Fruit fly (Drosophila melanogaster) whole organism, embryonic: ENCODE results near the gene CG42827.

ENCODE experiments used
- Atf-2 ChIP-seq: fragments of 200-800 bp; sonication (Bioruptor generic); optimal IDR thresholded peaks from 2 replicates; lab custom pipeline; 2016; ENCODE audit warnings: missing biosample characterization, missing genetic modification characterization
- CG10147 ChIP-seq: fragments of 200-800 bp; sonication (Bioruptor generic); optimal IDR thresholded peaks from 2 replicates; lab custom pipeline; 2019; ENCODE audit warnings: missing biosample characterization, mild to moderate bottlenecking, missing genetic modification characterization, moderate library complexity
- CG10321 ChIP-seq: fragments of 200-800 bp; sonication (Bioruptor generic); IDR thresholded peaks from 2 replicates; pipeline ENCODE4 v1.3.6; 2022; ENCODE audit warnings: missing biosample characterization, missing genetic modification characterization
- CG10979 ChIP-seq: fragments of 200-800 bp; sonication (Bioruptor generic); optimal IDR thresholded peaks from 2 replicates; lab custom pipeline; 2018; ENCODE audit warnings: missing biosample characterization, mild to moderate bottlenecking, missing genetic modification characterization, moderate library complexity
- CG11247 ChIP-seq: fragments of 200-800 bp; sonication (Bioruptor generic); IDR thresholded peaks from 2 replicates; pipeline ENCODE4 v1.3.6; 2022; ENCODE audit warnings: missing biosample characterization, missing genetic modification characterization
- CG12219 ChIP-seq: fragments of 200-800 bp; sonication (Bioruptor generic); optimal IDR thresholded peaks from 3 replicates; lab custom pipeline; 2018; ENCODE audit warnings: missing biosample characterization, mild to moderate bottlenecking, missing genetic modification characterization
- CG12942 ChIP-seq: fragments of 200-800 bp; sonication (Bioruptor generic); optimal IDR thresholded peaks from 3 replicates; lab custom pipeline; 2016; ENCODE audit warnings: missing biosample characterization, missing genetic modification characterization
- CG14014 ChIP-seq: fragments of 200-800 bp; sonication (Bioruptor generic); IDR thresholded peaks from 2 replicates; pipeline ENCODE4 v1.3.6; 2022; ENCODE audit warnings: missing biosample characterization, missing genetic modification characterization
- CG14860 ChIP-seq: fragments of 200-800 bp; sonication (Bioruptor generic); IDR thresholded peaks from 3 replicates; pipeline ENCODE4 v1.3.6; 2022; ENCODE audit warnings: missing biosample characterization, missing genetic modification characterization; ENCODE audit not compliant: partially characterized antibody
- CG16815 ChIP-seq: fragments of 200-800 bp; sonication (Bioruptor generic); optimal IDR thresholded peaks from 3 replicates; lab custom pipeline; 2017; ENCODE audit warnings: missing biosample characterization, mild to moderate bottlenecking, missing genetic modification characterization
- CG17385 ChIP-seq: fragments of 200-800 bp; sonication (Bioruptor generic); optimal IDR thresholded peaks from 3 replicates; lab custom pipeline; 2018; ENCODE audit warnings: missing biosample characterization, mild to moderate bottlenecking, missing genetic modification characterization
- CG17802 ChIP-seq: fragments of 200-800 bp; sonication (Bioruptor generic); optimal IDR thresholded peaks from 2 replicates; lab custom pipeline; 2018; ENCODE audit warnings: missing biosample characterization, mild to moderate bottlenecking, missing genetic modification characterization, moderate library complexity
- CG18764 ChIP-seq: fragments of 200-800 bp; sonication (Bioruptor generic); optimal IDR thresholded peaks from 3 replicates; lab custom pipeline; 2016; ENCODE audit warnings: missing biosample characterization, missing genetic modification characterization
- CG3838 ChIP-seq: fragments of 200-800 bp; sonication (Bioruptor generic); optimal IDR thresholded peaks from 3 replicates; lab custom pipeline; 2016; ENCODE audit warnings: missing biosample characterization, missing genetic modification characterization
- CG4328 ChIP-seq: fragments of 200-800 bp; sonication (Bioruptor generic); optimal IDR thresholded peaks from 3 replicates; lab custom pipeline; 2017; ENCODE audit warnings: missing biosample characterization, missing genetic modification reagents, missing genetic modification characterization
- CG4820 ChIP-seq: fragments of 200-800 bp; sonication (Bioruptor generic); optimal IDR thresholded peaks from 3 replicates; lab custom pipeline; 2016; ENCODE audit warnings: missing biosample characterization, missing genetic modification characterization
- CG6689 ChIP-seq: fragments of 200-800 bp; sonication (Bioruptor generic); IDR thresholded peaks from 2 replicates; pipeline ENCODE4 v1.3.6; 2022; ENCODE audit warnings: missing biosample characterization, missing genetic modification characterization
- CG7372 ChIP-seq: fragments of 200-800 bp; sonication (Bioruptor generic); IDR thresholded peaks from 2 replicates; pipeline ENCODE4 v1.3.6; 2022; ENCODE audit warnings: missing biosample characterization, missing genetic modification characterization
- CG7987 ChIP-seq: fragments of 200-800 bp; sonication (Bioruptor generic); optimal IDR thresholded peaks from 2 replicates; lab custom pipeline; 2018; ENCODE audit warnings: missing biosample characterization, mild to moderate bottlenecking, missing genetic modification characterization, moderate library complexity
- CG8281 ChIP-seq: fragments of 200-800 bp; sonication (Bioruptor generic); optimal IDR thresholded peaks from 2 replicates; lab custom pipeline; 2018; ENCODE audit warnings: missing biosample characterization, mild to moderate bottlenecking, missing genetic modification characterization, moderate library complexity
- CG8765 ChIP-seq: fragments of 200-800 bp; sonication (Bioruptor generic); IDR thresholded peaks from 2 replicates; pipeline ENCODE4 v1.3.6; 2022; ENCODE audit warnings: missing biosample characterization, missing genetic modification characterization
- Dad ChIP-seq: fragments of 200-800 bp; sonication (Bioruptor generic); optimal IDR thresholded peaks from 3 replicates; lab custom pipeline; 2016; ENCODE audit warnings: missing biosample characterization, missing genetic modification characterization
- Dip3 ChIP-seq: fragments of 200-800 bp; sonication (Bioruptor generic); optimal IDR thresholded peaks from 3 replicates; lab custom pipeline; 2016; ENCODE audit warnings: missing biosample characterization, missing genetic modification characterization
- Dref ChIP-seq: fragments of 200-800 bp; sonication (Bioruptor generic); IDR thresholded peaks from 2 replicates; pipeline ENCODE4 v1.3.6; 2022; ENCODE audit warnings: missing biosample characterization, missing genetic modification characterization
- Drgx ChIP-seq: fragments of 200-800 bp; sonication (Bioruptor generic); IDR thresholded peaks from 2 replicates; pipeline ENCODE4 v1.3.6; 2022; ENCODE audit warnings: missing biosample characterization, missing genetic modification characterization
- ERR ChIP-seq: fragments of 200-800 bp; sonication (Bioruptor generic); optimal IDR thresholded peaks from 2 replicates; lab custom pipeline; 2016; ENCODE audit warnings: missing biosample characterization, missing genetic modification characterization
- H2.0 ChIP-seq: fragments of 200-800 bp; sonication (Bioruptor generic); IDR thresholded peaks from 2 replicates; pipeline ENCODE4 v1.3.6; 2022; ENCODE audit warnings: missing biosample characterization, missing genetic modification characterization
- HmgD ChIP-seq: fragments of 200-800 bp; sonication (Bioruptor generic); optimal IDR thresholded peaks from 3 replicates; lab custom pipeline; 2016; ENCODE audit warnings: missing biosample characterization, missing genetic modification characterization
- Mes4 ChIP-seq: fragments of 200-800 bp; sonication (Bioruptor generic); optimal IDR thresholded peaks from 2 replicates; lab custom pipeline; 2016; ENCODE audit warnings: missing biosample characterization, missing genetic modification characterization
- PHDP ChIP-seq: fragments of 200-800 bp; sonication (Bioruptor generic); optimal IDR thresholded peaks from 3 replicates; lab custom pipeline; 2018; ENCODE audit warnings: missing biosample characterization, mild to moderate bottlenecking, missing genetic modification characterization, moderate library complexity
- Rfx ChIP-seq: fragments of 200-800 bp; sonication (Bioruptor generic); IDR thresholded peaks from 2 replicates; pipeline ENCODE4 v1.3.6; 2022; ENCODE audit warnings: missing biosample characterization, missing genetic modification characterization
- Rx ChIP-seq: fragments of 200-800 bp; sonication (Bioruptor generic); IDR thresholded peaks from 2 replicates; pipeline ENCODE4 v1.3.6; 2022; ENCODE audit warnings: missing biosample characterization, missing genetic modification characterization
- Trl ChIP-seq, 3 experiments: fragments of >200 bp in 2 of 3; fragments of 200-800 bp in 1 of 3; sonication (Bioruptor generic) in 1 of 3; optimal IDR thresholded peaks; 2 replicates in 1 of 3; 3 replicates in 2 of 3; lab custom pipeline; 2016 to 2017; ENCODE audit warnings: missing biosample characterization in 1 of 3, missing genetic modification characterization in 1 of 3
- ash1 ChIP-seq: fragments of 200-800 bp; sonication (Bioruptor generic); optimal IDR thresholded peaks from 2 replicates; lab custom pipeline; 2018; ENCODE audit warnings: missing biosample characterization, mild to moderate bottlenecking, missing genetic modification characterization
- bsh ChIP-seq, 2 experiments: fragments of 200-800 bp; sonication (Bioruptor generic); optimal IDR thresholded peaks; 2 replicates each; lab custom pipeline; 2017 to 2018; ENCODE audit warnings: mild to moderate bottlenecking in 2 of 2, missing biosample characterization in 2 of 2, missing genetic modification characterization in 2 of 2, moderate library complexity in 1 of 2
- chif ChIP-seq, 2 experiments: fragments of 200-800 bp; sonication (Bioruptor generic); optimal IDR thresholded peaks; 3 replicates each; lab custom pipeline; 2016; ENCODE audit warnings: missing biosample characterization in 2 of 2, missing genetic modification characterization in 2 of 2
- eve ChIP-seq, 2 experiments: fragments of >200 bp; optimal IDR thresholded peaks; 2 replicates each; lab custom pipeline; 2017; ENCODE audit warnings: missing biosample characterization in 2 of 2, missing genetic modification characterization in 2 of 2
- exex ChIP-seq: fragments of 200-800 bp; sonication (Bioruptor generic); optimal IDR thresholded peaks from 4 replicates; lab custom pipeline; 2018; ENCODE audit warnings: missing biosample characterization, mild to moderate bottlenecking, missing genetic modification characterization, moderate library complexity
- gce ChIP-seq: fragments of 200-800 bp; sonication (Bioruptor generic); IDR thresholded peaks from 3 replicates; pipeline ENCODE4 v1.3.6; 2022; ENCODE audit warnings: missing biosample characterization, missing genetic modification characterization
- her ChIP-seq: fragments of 200-800 bp; sonication (Bioruptor generic); optimal IDR thresholded peaks from 2 replicates; lab custom pipeline; 2016; ENCODE audit warnings: missing biosample characterization, missing genetic modification characterization
- nau ChIP-seq: fragments of 200-800 bp; sonication (Bioruptor generic); optimal IDR thresholded peaks from 3 replicates; lab custom pipeline; 2017; ENCODE audit warnings: missing biosample characterization, mild to moderate bottlenecking, missing genetic modification characterization, missing genetic modification reagents
- pros ChIP-seq: fragments of 200-800 bp; sonication (Bioruptor generic); optimal IDR thresholded peaks from 3 replicates; lab custom pipeline; 2019; ENCODE audit warnings: missing biosample characterization, mild to moderate bottlenecking, missing genetic modification characterization, moderate library complexity
- row ChIP-seq: fragments of 200-800 bp; sonication (Bioruptor generic); IDR thresholded peaks from 3 replicates; pipeline ENCODE4 v1.3.6; 2022; ENCODE audit warnings: missing biosample characterization, missing genetic modification characterization
- scrt ChIP-seq: fragments of 200-800 bp; sonication (Bioruptor generic); optimal IDR thresholded peaks from 2 replicates; lab custom pipeline; 2018; ENCODE audit warnings: missing biosample characterization, mild to moderate bottlenecking, missing genetic modification characterization, moderate library complexity
- sim ChIP-seq: fragments of 200-800 bp; sonication (Bioruptor generic); IDR thresholded peaks from 2 replicates; pipeline ENCODE4 v1.3.6; 2022; ENCODE audit warnings: missing biosample characterization, missing genetic modification characterization
- sima ChIP-seq: fragments of 200-800 bp; sonication (Bioruptor generic); optimal IDR thresholded peaks from 2 replicates; lab custom pipeline; 2016; ENCODE audit warnings: missing biosample characterization, missing genetic modification characterization
- ssp ChIP-seq: fragments of 200-800 bp; sonication (Bioruptor generic); IDR thresholded peaks from 2 replicates; pipeline ENCODE4 v1.3.6; 2022; ENCODE audit warnings: missing biosample characterization, missing genetic modification characterization
- stwl ChIP-seq: fragments of 200-800 bp; sonication (Bioruptor generic); optimal IDR thresholded peaks from 3 replicates; lab custom pipeline; 2018; ENCODE audit warnings: missing biosample characterization, mild to moderate bottlenecking, missing genetic modification characterization, moderate library complexity
- sug ChIP-seq: fragments of 200-800 bp; optimal IDR thresholded peaks from 2 replicates; lab custom pipeline; 2019; ENCODE audit warnings: missing biosample characterization, mild to moderate bottlenecking, missing genetic modification characterization, moderate library complexity
- tll ChIP-seq, 2 experiments: fragments of 200-800 bp in 1 of 2; fragments of >200 bp in 1 of 2; sonication (Bioruptor generic) in 1 of 2; optimal IDR thresholded peaks; 2 replicates each; lab custom pipeline; 2017 to 2019; ENCODE audit warnings: missing biosample characterization in 2 of 2, missing genetic modification characterization in 2 of 2, mild to moderate bottlenecking in 1 of 2, moderate library complexity in 1 of 2
- wor ChIP-seq: fragments of 200-800 bp; sonication (Bioruptor generic); IDR thresholded peaks from 2 replicates; pipeline ENCODE4 v1.3.6; 2022; ENCODE audit warnings: missing biosample characterization, missing genetic modification characterization

CG42827 gene

DNA sequence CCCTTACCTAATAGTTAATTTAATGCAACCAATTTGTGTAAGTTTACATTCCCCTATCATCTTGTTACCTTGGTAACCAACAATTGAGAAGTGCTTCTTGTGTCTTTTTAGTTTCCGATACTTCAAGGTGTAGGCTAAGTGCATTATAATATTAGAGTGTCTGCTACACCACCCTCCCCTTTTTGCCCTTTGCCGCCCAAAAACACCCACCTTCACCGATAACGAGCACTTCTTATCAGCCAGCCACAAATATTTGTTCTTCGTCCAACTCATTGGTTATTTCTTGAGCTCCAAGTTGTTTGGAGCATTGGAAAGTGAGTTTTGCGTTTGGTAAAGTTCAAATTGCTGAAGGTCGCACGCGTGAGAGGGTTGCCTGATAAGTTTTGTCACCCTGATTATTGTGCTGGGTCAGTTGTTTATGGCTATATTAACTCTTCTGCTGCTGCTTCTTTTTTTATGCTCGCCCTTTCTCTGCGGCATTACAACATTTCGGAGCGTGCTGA is 40.8 kb upstream of the CG42827 start (continued):
- no peak for TF ChIP-seq CG7987 (GFP tag; lab: Kevin White, UChicago)
- no peak for TF ChIP-seq CG14860 (GFP tag; lab: Robert Waterston, UW)
- TF ChIP-seq CG10321, result no peak
- TF ChIP-seq bsh (GFP tag; optimal IDR thresholded peaks at IDR 0.05; lab: Kevin White, UChicago), result peak in 1 of 2 experiments; percentile 2
- TF ChIP-seq Dad, result no peak
- TF ChIP-seq CG12942 (GFP tag; lab: Kevin White, UChicago), result no peak
- no peak for TF ChIP-seq Drgx (GFP tag; lab: Robert Waterston, UW)
- TF ChIP-seq CG4820, result no peak
- TF ChIP-seq Mes4 (GFP tag; lab: Kevin White, UChicago), result no peak
- no peak for TF ChIP-seq CG3838 (GFP tag; lab: Kevin White, UChicago)
- no peak for TF ChIP-seq CG18764 (GFP tag; lab: Kevin White, UChicago)
- TF ChIP-seq scrt (GFP tag; lab: Kevin White, UChicago), result no peak
- TF ChIP-seq PHDP (tag; lab: Kevin White, UChicago), result no peak
- no peak for TF ChIP-seq ash1 (GFP tag; lab: Kevin White, UChicago)
- no peak for TF ChIP-seq Atf-2 (GFP tag; lab: Kevin White, UChicago)
- TF ChIP-seq H2.0, result 0 out of 2 replicates have a peak, but pooled peaks have one; percentile 12
- TF ChIP-seq CG8281 (tag; lab: Kevin White, UChicago), result no peak
- no peak for TF ChIP-seq eve (GFP tag; optimal IDR thresholded peaks at IDR 0.05; lab: Kevin White, UChicago)
- TF ChIP-seq sug, result peak; percentile 66
- no peak for TF ChIP-seq Dref (GFP tag; lab: Robert Waterston, UW)
- TF ChIP-seq CG4328 (GFP tag; lab: Kevin White, UChicago), result no peak
- no peak for TF ChIP-seq CG17385 (GFP tag; lab: Kevin White, UChicago)
- TF ChIP-seq CG16815 (GFP tag; lab: Kevin White, UChicago), result no peak
- TF ChIP-seq gce, result no peak
- TF ChIP-seq CG12219 (GFP tag; lab: Kevin White, UChicago), result no peak
- TF ChIP-seq CG10979, result no peak
- no peak for TF ChIP-seq stwl (tag; lab: Kevin White, UChicago)
- TF ChIP-seq CG8765, result no peak
- no peak for TF ChIP-seq sim (GFP tag; lab: Robert Waterston, UW)
- no peak for TF ChIP-seq CG10147
- TF ChIP-seq Rx, result no peak
- no peak for TF ChIP-seq HmgD (GFP tag; lab: Kevin White, UChicago)
- TF ChIP-seq CG14014 (GFP tag; lab: Robert Waterston, UW), result no peak
- peak; percentile 48 for TF ChIP-seq row (GFP tag; lab: Robert Waterston, UW)
- TF ChIP-seq pros (GFP tag; lab: Kevin White, UChicago), result peak; percentile 40
- TF ChIP-seq exex (tag; lab: Kevin White, UChicago), result peak; percentile 60
- no peak for TF ChIP-seq ERR (GFP tag; lab: Kevin White, UChicago)
- no peak for TF ChIP-seq her (GFP tag; lab: Kevin White, UChicago)
- no peak for TF ChIP-seq CG7372 (GFP tag; lab: Robert Waterston, UW)
- peak; percentile 5 for TF ChIP-seq Dip3 (GFP tag; lab: Kevin White, UChicago)
- no peak for TF ChIP-seq wor (GFP tag; lab: Robert Waterston, UW)
- no peak for TF ChIP-seq nau (GFP tag; lab: Kevin White, UChicago)
- TF ChIP-seq CG11247, result no peak
- no peak for TF ChIP-seq CG17802
- TF ChIP-seq sima (GFP tag; lab: Kevin White, UChicago), result no peak
- TF ChIP-seq chif (GFP tag; optimal IDR thresholded peaks at IDR 0.05; lab: Kevin White, UChicago), result no peak
- TF ChIP-seq CG6689 (GFP tag; lab: Robert Waterston, UW), result 0 out of 2 replicates have a peak, but pooled peaks have one; percentile 10
- TF ChIP-seq Trl (optimal IDR thresholded peaks at IDR 0.05; lab: Kevin White, UChicago), result no peak
- TF ChIP-seq Trl (GFP tag; optimal IDR thresholded peaks at IDR 0.05; lab: Kevin White, UChicago), result no peak
- TF ChIP-seq Rfx (GFP tag; lab: Robert Waterston, UW), result no peak
- no peak for TF ChIP-seq ssp (GFP tag; lab: Robert Waterston, UW)
- no peak for TF ChIP-seq tll (GFP tag; optimal IDR thresholded peaks at IDR 0.05; lab: Kevin White, UChicago)
